Fruit fly (Drosophila melanogaster): ENCODE results near the gene CG34299.

Gene CG34299

dm6 chr3R:30293478-30294122 lies 44.2 kb downstream of the CG34299 start (continued):
- peak; percentile 35 for TF ChIP-seq CG31627 (GFP tag; optimal IDR thresholded peaks at IDR 0.05)
- TF ChIP-seq vri (GFP tag; optimal IDR thresholded peaks at IDR 0.05) = peak; percentile 10
- no peak for TF ChIP-seq Blimp-1 (GFP tag; optimal IDR thresholded peaks at IDR 0.05)
- peak; percentile 91 for TF ChIP-seq net (GFP tag; optimal IDR thresholded peaks at IDR 0.05)
- TF ChIP-seq CG3032 (tag; optimal IDR thresholded peaks at IDR 0.05) = peak; percentile 95
- TF ChIP-seq Sox15 (GFP tag; optimal IDR thresholded peaks at IDR 0.05) = peak; percentile 66
- peak; percentile 51 for TF ChIP-seq Sox14 (GFP tag; optimal IDR thresholded peaks at IDR 0.05)
- TF ChIP-seq CG6163 (GFP tag; IDR thresholded peaks at IDR 0.05) = peak; percentile 97
- TF ChIP-seq CG3919 (GFP tag; optimal IDR thresholded peaks at IDR 0.05) = peak; percentile 88
- peak; percentile 86 for TF ChIP-seq CG6792 (GFP tag; optimal IDR thresholded peaks at IDR 0.05)
- peak; percentile 92 for TF ChIP-seq spab (GFP tag; optimal IDR thresholded peaks at IDR 0.05)
- TF ChIP-seq Ets21C (GFP tag; optimal IDR thresholded peaks at IDR 0.05) = no peak
- TF ChIP-seq Eip93F (GFP tag; optimal IDR thresholded peaks at IDR 0.05) = no peak
- TF ChIP-seq svp (GFP tag) = peak; percentile 80
- peak; percentile 74 for TF ChIP-seq pdm3 (GFP tag; optimal IDR thresholded peaks at IDR 0.05)

- TF ChIP-seq Smox (GFP tag; optimal IDR thresholded peaks at IDR 0.05) (no peak), svp (GFP tag) (peak; percentile 87)
Observed at dm6 chr3R:30294603-30295002, 45.2 kb downstream of the CG34299 start.

DNA sequence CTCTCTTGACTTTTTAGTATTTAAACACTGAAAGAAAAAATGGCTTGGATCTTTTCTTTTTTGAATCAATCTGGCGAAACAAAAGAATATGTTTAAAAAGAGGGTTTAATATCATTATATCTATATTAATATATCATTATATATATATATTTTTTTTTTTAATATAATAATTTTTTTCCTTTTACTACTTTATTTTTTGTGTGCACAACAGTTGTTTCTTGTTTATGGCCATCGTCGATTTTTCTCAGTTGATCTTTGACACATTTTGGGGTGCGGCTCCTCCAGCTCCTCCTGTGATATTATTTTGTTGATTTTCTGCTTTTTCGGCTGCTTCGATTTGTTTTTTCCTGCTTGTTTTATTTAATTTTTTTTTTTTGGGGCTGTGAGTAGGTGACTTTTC lies 45.6 kb downstream of the CG34299 start:
- no peak for TF ChIP-seq Lpt (GFP tag; optimal IDR thresholded peaks at IDR 0.05)
- 0 out of 3 replicates have a peak, but pooled peaks have one; percentile 44 for TF ChIP-seq CG6163 (GFP tag; IDR thresholded peaks at IDR 0.05)
- peak; percentile 33 for TF ChIP-seq Smox (GFP tag; optimal IDR thresholded peaks at IDR 0.05)
- TF ChIP-seq CG8119 (GFP tag; IDR thresholded peaks at IDR 0.05) = peak; percentile 70; the same call in 2 of the 3 replicates
- peak; percentile 52 for TF ChIP-seq achi (GFP tag; optimal IDR thresholded peaks at IDR 0.05)
- TF ChIP-seq Hr39 (GFP tag; optimal IDR thresholded peaks at IDR 0.05) = peak; percentile 27
- TF ChIP-seq CG9139 (GFP tag; optimal IDR thresholded peaks at IDR 0.05) = no peak
- no peak for TF ChIP-seq CG6276 (GFP tag; optimal IDR thresholded peaks at IDR 0.05)
- TF ChIP-seq Hr38 (GFP tag; optimal IDR thresholded peaks at IDR 0.05) = no peak
- TF ChIP-seq OdsH (GFP tag; optimal IDR thresholded peaks at IDR 0.05) = peak; percentile 60
- no peak for TF ChIP-seq salr (GFP tag; optimal IDR thresholded peaks at IDR 0.05)
- TF ChIP-seq Eip78C (GFP tag) = peak; percentile 67
- TF ChIP-seq CG10631 (GFP tag; optimal IDR thresholded peaks at IDR 0.05) = peak; percentile 52
- TF ChIP-seq CG8632 (GFP tag; optimal IDR thresholded peaks at IDR 0.05) = peak; percentile 86
- no peak for TF ChIP-seq Sox14 (GFP tag; optimal IDR thresholded peaks at IDR 0.05)
- TF ChIP-seq CG16779 (tag; optimal IDR thresholded peaks at IDR 0.05) = no peak
- TF ChIP-seq Sox102F (GFP tag; optimal IDR thresholded peaks at IDR 0.05) = peak; percentile 44
- TF ChIP-seq CG31627 (GFP tag; optimal IDR thresholded peaks at IDR 0.05) = peak; percentile 13
- peak; percentile 19 for TF ChIP-seq lz (GFP tag; optimal IDR thresholded peaks at IDR 0.05)
- no peak for TF ChIP-seq CG10669 (GFP tag; optimal IDR thresholded peaks at IDR 0.05)
- no peak for TF ChIP-seq CG11762 (GFP tag; optimal IDR thresholded peaks at IDR 0.05; ENCODE audit: insufficient read depth)
- no peak for TF ChIP-seq Sox15 (GFP tag; optimal IDR thresholded peaks at IDR 0.05)
- no peak for TF ChIP-seq Ets21C (GFP tag; optimal IDR thresholded peaks at IDR 0.05)
- no peak for TF ChIP-seq CG6808 (GFP tag; optimal IDR thresholded peaks at IDR 0.05)
- TF ChIP-seq net (GFP tag; optimal IDR thresholded peaks at IDR 0.05) = no peak
- TF ChIP-seq eg (GFP tag; IDR thresholded peaks at IDR 0.05) = peak; percentile 73
- no peak for TF ChIP-seq fd85E (GFP tag; optimal IDR thresholded peaks at IDR 0.05)
- TF ChIP-seq dsx (GFP tag; optimal IDR thresholded peaks at IDR 0.05; ENCODE audit: poor library complexity, severe bottlenecking) = no peak
- peak; percentile 30 for TF ChIP-seq pdm3 (GFP tag; optimal IDR thresholded peaks at IDR 0.05)
- no peak for TF ChIP-seq vri (GFP tag; optimal IDR thresholded peaks at IDR 0.05)
- TF ChIP-seq fd59A (GFP tag; optimal IDR thresholded peaks at IDR 0.05) = no peak
- TF ChIP-seq CG4318 (GFP tag; optimal IDR thresholded peaks at IDR 0.05) = no peak
- no peak for TF ChIP-seq CG1621 (tag; optimal IDR thresholded peaks at IDR 0.05)
- no peak for TF ChIP-seq CG3919 (GFP tag; optimal IDR thresholded peaks at IDR 0.05)
- TF ChIP-seq spab (GFP tag; optimal IDR thresholded peaks at IDR 0.05) = no peak
- no peak for TF ChIP-seq Blimp-1 (GFP tag; optimal IDR thresholded peaks at IDR 0.05)
- TF ChIP-seq ss (GFP tag; optimal IDR thresholded peaks at IDR 0.05) = peak in 1 of 2 experiments; percentile 28
- TF ChIP-seq CG3032 (tag; optimal IDR thresholded peaks at IDR 0.05) = no peak
- TF ChIP-seq Hr4 (GFP tag; optimal IDR thresholded peaks at IDR 0.05) = peak; percentile 31
- no peak for TF ChIP-seq CG7368 (GFP tag; optimal IDR thresholded peaks at IDR 0.05)
- no peak for TF ChIP-seq CG11294 (GFP tag; IDR thresholded peaks at IDR 0.05)
- TF ChIP-seq acj6 (GFP tag; optimal IDR thresholded peaks at IDR 0.05) = peak; percentile 63

Measured in whole organism, prepupa.